Worm (Caenorhabditis elegans): ENCODE data around the gene Y16B4A.2.

Y16B4A.2 gene

ce11 chrX:14790320-14791048 lies 18.8 kb upstream of the Y16B4A.2 start, which contains the start of gene tatn-1 (continued):
- TF ChIP-seq mxl-3 (GFP tag; optimal IDR thresholded peaks at IDR 0.05) (peak; percentile 99), daf-8 (GFP tag; IDR thresholded peaks at IDR 0.05) (no peak), zip-11 (GFP tag; IDR thresholded peaks at IDR 0.05) (no peak), fos-1 (tag; optimal IDR thresholded peaks at IDR 0.05) (no peak), aly-2 (tag; optimal IDR thresholded peaks at IDR 0.05) (no peak), madf-9 (GFP tag; conservative IDR thresholded peaks at IDR 0.05) (peak; percentile 32; the same call in 1 of the 2 replicates), mes-2 (tag; optimal IDR thresholded peaks at IDR 0.05; ENCODE audit: poor library complexity, severe bottlenecking) (no peak), nhr-6 (tag; optimal IDR thresholded peaks at IDR 0.05) (no peak), ceh-82 (tag; optimal IDR thresholded peaks at IDR 0.05) (no peak), mep-1 (tag; optimal IDR thresholded peaks at IDR 0.05) (peak; percentile 40), saeg-2 (GFP tag; IDR thresholded peaks at IDR 0.05) (peak; percentile 80; the same call in 1 of the 2 replicates), nhr-42 (GFP tag; IDR thresholded peaks at IDR 0.05) (peak; percentile 12; the same call in 1 of the 2 replicates), fkh-10 (GFP tag; optimal IDR thresholded peaks at IDR 0.05) (no peak), F49E8.2 (tag; optimal IDR thresholded peaks at IDR 0.05; ENCODE audit: borderline replicate concordance) (no peak), ama-1 (optimal IDR thresholded peaks at IDR 0.05) (peak; percentile 36), daf-19 (GFP tag; conservative IDR thresholded peaks at IDR 0.05) (no peak), R02D3.7 (tag; optimal IDR thresholded peaks at IDR 0.05) (no peak), lin-29 (GFP tag; IDR thresholded peaks at IDR 0.05) (no peak), php-3 (GFP tag; IDR thresholded peaks at IDR 0.05) (peak; percentile 87; the same call in 1 of the 2 replicates), ceh-32 (tag; optimal IDR thresholded peaks at IDR 0.05; ENCODE audit: poor library complexity) (no peak), tra-1 (GFP tag; IDR thresholded peaks at IDR 0.05) (peak; percentile 85), nhr-48 (tag; optimal IDR thresholded peaks at IDR 0.05) (peak; percentile 98), ZK546.5 (tag; optimal IDR thresholded peaks at IDR 0.05) (no peak), nhr-77 (tag; optimal IDR thresholded peaks at IDR 0.05) (peak; percentile 94), spr-3 (GFP tag; optimal IDR thresholded peaks at IDR 0.05) (no peak), Y105C5A.15 (GFP tag; IDR thresholded peaks at IDR 0.05) (no peak), snpc-4 (tag; optimal IDR thresholded peaks at IDR 0.05) (no peak), aha-1 (tag) (peak; percentile 99), unc-39 (tag; optimal IDR thresholded peaks at IDR 0.05) (no peak), cey-2 (tag; optimal IDR thresholded peaks at IDR 0.05; ENCODE audit: borderline replicate concordance, insufficient read depth) (peak; percentile 84), T20F7.1 (GFP tag; optimal IDR thresholded peaks at IDR 0.05) (peak; percentile 52), lin-39 (tag; optimal IDR thresholded peaks at IDR 0.05) (no peak), zip-2 (tag; optimal IDR thresholded peaks at IDR 0.05) (no peak), dpl-1 (GFP tag; optimal IDR thresholded peaks at IDR 0.05) (no peak), lir-3 (tag; optimal IDR thresholded peaks at IDR 0.05) (no peak), mxl-2 (GFP tag; conservative IDR thresholded peaks at IDR 0.05) (0 out of 2 replicates have a peak, but pooled peaks have one; percentile 3), vab-7 (GFP tag; IDR thresholded peaks at IDR 0.05) (no peak), ceh-28 (tag; optimal IDR thresholded peaks at IDR 0.05) (no peak), F44E2.7 (GFP tag; IDR thresholded peaks at IDR 0.05) (no peak), ctbp-1 (GFP tag; IDR thresholded peaks at IDR 0.05) (no peak), lsy-2 (tag; optimal IDR thresholded peaks at IDR 0.05) (peak; percentile 43 to 58), zag-1 (tag; optimal IDR thresholded peaks at IDR 0.05) (no peak), unc-130 (GFP tag; optimal IDR thresholded peaks at IDR 0.05) (no peak), daf-16 (GFP tag; optimal IDR thresholded peaks at IDR 0.05) (peak in 1 of 2 experiments; percentile 56), daf-16 (tag; optimal IDR thresholded peaks at IDR 0.05) (peak; percentile 81), D1046.2 (GFP tag; IDR thresholded peaks at IDR 0.05) (no peak), daf-12 (tag; optimal IDR thresholded peaks at IDR 0.05) (no peak), egl-27 (tag; optimal IDR thresholded peaks at IDR 0.05) (no peak), ceh-62 (tag; optimal IDR thresholded peaks at IDR 0.05) (no peak), attf-4 (tag; optimal IDR thresholded peaks at IDR 0.05) (no peak), dmd-6 (GFP tag; IDR thresholded peaks at IDR 0.05) (peak; percentile 97), lin-15B (tag; optimal IDR thresholded peaks at IDR 0.05) (no peak)
